Fruit fly (Drosophila melanogaster) whole organism, embryonic: ENCODE data around the gene miple1.
A peak's percentile ranks its signal among the peaks of the same experiment; 100 is the strongest.

Source experiments
- Abd-B ChIP-seq: fragments of 200-800 bp; sonication (Bioruptor generic); optimal IDR thresholded peaks from 2 replicates; lab custom pipeline; 2018; ENCODE audit warnings: missing biosample characterization, mild to moderate bottlenecking, missing genetic modification characterization, moderate library complexity
- Ada2b ChIP-seq: fragments of 200-800 bp; sonication (Bioruptor generic); IDR thresholded peaks from 2 replicates; pipeline ENCODE4 v1.3.6; 2022; ENCODE audit warnings: missing biosample characterization, missing genetic modification characterization
- Asciz ChIP-seq: fragments of 200-800 bp; sonication (Bioruptor generic); optimal IDR thresholded peaks from 2 replicates; lab custom pipeline; 2017; ENCODE audit warnings: missing biosample characterization, mild to moderate bottlenecking, missing genetic modification characterization, missing genetic modification reagents
- CG10267 ChIP-seq: fragments of 200-800 bp; sonication (Bioruptor generic); optimal IDR thresholded peaks from 2 replicates; lab custom pipeline; 2018; ENCODE audit warnings: missing biosample characterization, mild to moderate bottlenecking, missing genetic modification characterization, moderate library complexity
- CG11696 ChIP-seq: fragments of 200-800 bp; sonication (Bioruptor generic); IDR thresholded peaks from 2 replicates; pipeline ENCODE4 v1.3.6; 2022; ENCODE audit warnings: missing biosample characterization, missing genetic modification characterization
- CG12219 ChIP-seq: fragments of 200-800 bp; sonication (Bioruptor generic); optimal IDR thresholded peaks from 3 replicates; lab custom pipeline; 2018; ENCODE audit warnings: missing biosample characterization, mild to moderate bottlenecking, missing genetic modification characterization
- CG12391 ChIP-seq: fragments of 200-800 bp; sonication (Bioruptor generic); optimal IDR thresholded peaks from 3 replicates; lab custom pipeline; 2018; ENCODE audit warnings: missing biosample characterization, mild to moderate bottlenecking, missing genetic modification characterization, moderate library complexity
- CG13624 ChIP-seq: fragments of 200-800 bp; sonication (Bioruptor generic); optimal IDR thresholded peaks from 2 replicates; lab custom pipeline; 2016; ENCODE audit warnings: missing biosample characterization, missing genetic modification characterization
- CG15601 ChIP-seq: fragments of 200-800 bp; sonication (Bioruptor generic); optimal IDR thresholded peaks from 3 replicates; lab custom pipeline; 2019; ENCODE audit warnings: missing biosample characterization, mild to moderate bottlenecking, missing genetic modification characterization, moderate library complexity
- CG16779 ChIP-seq: fragments of 200-800 bp; sonication (Bioruptor generic); IDR thresholded peaks from 2 replicates; pipeline ENCODE4 v1.3.6; 2022; ENCODE audit warnings: missing biosample characterization, missing genetic modification characterization
- CG31365 ChIP-seq: fragments of 200-800 bp; sonication (Bioruptor generic); optimal IDR thresholded peaks from 2 replicates; lab custom pipeline; 2018; ENCODE audit warnings: missing biosample characterization, mild to moderate bottlenecking, missing genetic modification characterization
- CG32767 ChIP-seq: fragments of 200-800 bp; sonication (Bioruptor generic); IDR thresholded peaks from 2 replicates; pipeline ENCODE4 v1.3.6; 2022; ENCODE audit warnings: missing biosample characterization, missing genetic modification characterization
- CG4707 ChIP-seq: fragments of 200-800 bp; sonication (Bioruptor generic); optimal IDR thresholded peaks from 2 replicates; lab custom pipeline; 2018; ENCODE audit warnings: missing biosample characterization, mild to moderate bottlenecking, missing genetic modification characterization, moderate library complexity
- CG5180 ChIP-seq: fragments of 200-800 bp; sonication (Bioruptor generic); optimal IDR thresholded peaks from 3 replicates; lab custom pipeline; 2017; ENCODE audit warnings: missing biosample characterization, missing genetic modification characterization, mild to moderate bottlenecking, moderate library complexity, missing genetic modification reagents
- CG6175 ChIP-seq: fragments of 200-800 bp; sonication (Bioruptor generic); IDR thresholded peaks from 3 replicates; pipeline ENCODE4 v1.3.6; 2022; ENCODE audit warnings: missing biosample characterization, missing genetic modification characterization
- CG6689 ChIP-seq: fragments of 200-800 bp; sonication (Bioruptor generic); IDR thresholded peaks from 2 replicates; pipeline ENCODE4 v1.3.6; 2022; ENCODE audit warnings: missing biosample characterization, missing genetic modification characterization
- CG7556 ChIP-seq: fragments of 200-800 bp; sonication (Bioruptor generic); optimal IDR thresholded peaks from 2 replicates; lab custom pipeline; 2017; ENCODE audit warnings: missing biosample characterization, mild to moderate bottlenecking, missing genetic modification characterization
- CG7745 ChIP-seq: fragments of 200-800 bp; sonication (Bioruptor generic); optimal IDR thresholded peaks from 2 replicates; lab custom pipeline; 2018; ENCODE audit warnings: missing biosample characterization, mild to moderate bottlenecking, missing genetic modification characterization, moderate library complexity
- CG8765 ChIP-seq: fragments of 200-800 bp; sonication (Bioruptor generic); IDR thresholded peaks from 2 replicates; pipeline ENCODE4 v1.3.6; 2022; ENCODE audit warnings: missing biosample characterization, missing genetic modification characterization
- CHES-1-like ChIP-seq: fragments of 200-800 bp; sonication (Bioruptor generic); optimal IDR thresholded peaks from 2 replicates; lab custom pipeline; 2016; ENCODE audit warnings: missing biosample characterization, missing genetic modification characterization
- Dek ChIP-seq: fragments of 200-800 bp; sonication (Bioruptor generic); optimal IDR thresholded peaks from 3 replicates; lab custom pipeline; 2019; ENCODE audit warnings: missing biosample characterization, mild to moderate bottlenecking, missing genetic modification characterization, moderate library complexity
- HLH54F ChIP-seq: fragments of 200-800 bp; sonication (Bioruptor generic); optimal IDR thresholded peaks from 3 replicates; lab custom pipeline; 2016; ENCODE audit warnings: missing biosample characterization, missing genetic modification characterization
- HmgD ChIP-seq: fragments of 200-800 bp; sonication (Bioruptor generic); optimal IDR thresholded peaks from 3 replicates; lab custom pipeline; 2016; ENCODE audit warnings: missing biosample characterization, missing genetic modification characterization
- Hr39 ChIP-seq: fragments of >200 bp; optimal IDR thresholded peaks from 2 replicates; lab custom pipeline; 2017
- Lpt ChIP-seq: fragments of >200 bp; optimal IDR thresholded peaks from 2 replicates; lab custom pipeline; 2018; ENCODE audit warnings: missing biosample characterization, missing genetic modification characterization
- MESR4 ChIP-seq: fragments of 200-800 bp; sonication (Bioruptor generic); optimal IDR thresholded peaks from 2 replicates; lab custom pipeline; 2018; ENCODE audit warnings: missing biosample characterization, mild to moderate bottlenecking, missing genetic modification characterization, moderate library complexity
- NC2β ChIP-seq: fragments of 200-800 bp; sonication (Bioruptor generic); optimal IDR thresholded peaks from 2 replicates; lab custom pipeline; 2016; ENCODE audit warnings: missing biosample characterization, missing genetic modification characterization
- Opbp ChIP-seq: fragments of 200-800 bp; sonication (Bioruptor generic); IDR thresholded peaks from 3 replicates; pipeline ENCODE4 v1.3.6; 2022; ENCODE audit warnings: missing biosample characterization, missing genetic modification characterization; ENCODE audit not compliant: partially characterized antibody
- Vsx1 ChIP-seq: fragments of 200-800 bp; sonication (Bioruptor generic); optimal IDR thresholded peaks from 2 replicates; lab custom pipeline; 2017; ENCODE audit warnings: missing biosample characterization, mild to moderate bottlenecking, missing genetic modification characterization, missing genetic modification reagents
- Xbp1 ChIP-seq: fragments of 200-800 bp; sonication (Bioruptor generic); optimal IDR thresholded peaks from 3 replicates; lab custom pipeline; 2016; ENCODE audit warnings: missing biosample characterization, mild to moderate bottlenecking, missing genetic modification characterization
- Xrp1 ChIP-seq: fragments of 200-800 bp; sonication (Bioruptor generic); IDR thresholded peaks from 2 replicates; pipeline ENCODE4 v1.3.6; 2022; ENCODE audit warnings: missing biosample characterization, missing genetic modification characterization
- bigmax ChIP-seq: fragments of 200-800 bp; sonication (Bioruptor generic); optimal IDR thresholded peaks from 2 replicates; lab custom pipeline; 2018; ENCODE audit warnings: missing biosample characterization, mild to moderate bottlenecking, missing genetic modification characterization
- cas ChIP-seq: fragments of 200-800 bp; sonication (Bioruptor generic); IDR thresholded peaks from 2 replicates; pipeline ENCODE4 v1.3.6; 2022; ENCODE audit warnings: missing biosample characterization, missing genetic modification characterization
- chn ChIP-seq: fragments of 200-800 bp; sonication (Bioruptor generic); optimal IDR thresholded peaks from 2 replicates; lab custom pipeline; 2016; ENCODE audit warnings: missing biosample characterization, missing genetic modification characterization
- fru ChIP-seq: fragments of >200 bp; optimal IDR thresholded peaks from 2 replicates; lab custom pipeline; 2017
- gce ChIP-seq: fragments of 200-800 bp; sonication (Bioruptor generic); IDR thresholded peaks from 3 replicates; pipeline ENCODE4 v1.3.6; 2022; ENCODE audit warnings: missing biosample characterization, missing genetic modification characterization
- gfzf ChIP-seq: fragments of 200-800 bp; sonication (Bioruptor generic); optimal IDR thresholded peaks from 2 replicates; lab custom pipeline; 2016; ENCODE audit warnings: missing biosample characterization, mild to moderate bottlenecking, missing genetic modification characterization, moderate library complexity
- grn ChIP-seq: fragments of 200-800 bp; sonication (Bioruptor generic); optimal IDR thresholded peaks from 3 replicates; lab custom pipeline; 2017; ENCODE audit warnings: missing biosample characterization, missing genetic modification characterization
- gro ChIP-seq: fragments of 200-800 bp; sonication (Bioruptor generic); optimal IDR thresholded peaks from 2 replicates; lab custom pipeline; 2016; ENCODE audit warnings: missing biosample characterization, missing genetic modification characterization
- hth ChIP-seq: fragments of >200 bp; optimal IDR thresholded peaks from 2 replicates; lab custom pipeline; 2017; ENCODE audit warnings: inconsistent platforms
- kay ChIP-seq: fragments of 200-800 bp; sonication (Bioruptor generic); optimal IDR thresholded peaks from 2 replicates; lab custom pipeline; 2016; ENCODE audit warnings: missing biosample characterization, missing genetic modification characterization
- nerfin-1 ChIP-seq: fragments of 200-800 bp; sonication (Bioruptor generic); optimal IDR thresholded peaks from 3 replicates; lab custom pipeline; 2019; ENCODE audit warnings: missing biosample characterization, mild to moderate bottlenecking, missing genetic modification characterization, moderate library complexity
- nmo ChIP-seq: fragments of 200-800 bp; sonication (Bioruptor generic); optimal IDR thresholded peaks from 2 replicates; lab custom pipeline; 2018; ENCODE audit warnings: missing biosample characterization, mild to moderate bottlenecking, missing genetic modification characterization, moderate library complexity
- oc ChIP-seq: fragments of 200-800 bp; sonication (Bioruptor generic); optimal IDR thresholded peaks from 2 replicates; lab custom pipeline; 2018; ENCODE audit warnings: missing biosample characterization, mild to moderate bottlenecking, missing genetic modification characterization, moderate library complexity
- repo ChIP-seq: fragments of 200-800 bp; sonication (Bioruptor generic); optimal IDR thresholded peaks from 2 replicates; lab custom pipeline; 2016; ENCODE audit warnings: missing biosample characterization, missing genetic modification characterization
- salm ChIP-seq: fragments of 200-800 bp; sonication (Bioruptor generic); optimal IDR thresholded peaks from 2 replicates; lab custom pipeline; 2018; ENCODE audit warnings: missing biosample characterization, mild to moderate bottlenecking, missing genetic modification characterization
- sens-2 ChIP-seq: fragments of 200-800 bp; sonication (Bioruptor generic); IDR thresholded peaks from 2 replicates; pipeline ENCODE4 v1.3.6; 2022; ENCODE audit warnings: missing biosample characterization, missing genetic modification characterization
- sim ChIP-seq: fragments of 200-800 bp; sonication (Bioruptor generic); IDR thresholded peaks from 2 replicates; pipeline ENCODE4 v1.3.6; 2022; ENCODE audit warnings: missing biosample characterization, missing genetic modification characterization
- tgo ChIP-seq: fragments of 200-800 bp; sonication (Bioruptor generic); IDR thresholded peaks from 3 replicates; pipeline ENCODE4 v1.3.6; 2022; ENCODE audit warnings: missing biosample characterization, missing genetic modification characterization
- trh ChIP-seq: fragments of 200-800 bp; sonication (Bioruptor generic); optimal IDR thresholded peaks from 2 replicates; lab custom pipeline; 2016; ENCODE audit warnings: missing biosample characterization, missing genetic modification characterization
- twi ChIP-seq: fragments of 200-800 bp; optimal IDR thresholded peaks from 2 replicates; lab custom pipeline; 2019; ENCODE audit warnings: missing biosample characterization, mild to moderate bottlenecking, missing genetic modification characterization, moderate library complexity
- z ChIP-seq: fragments of 200-800 bp; sonication (Bioruptor generic); IDR thresholded peaks from 3 replicates; pipeline ENCODE4 v1.3.6; 2022; ENCODE audit warnings: missing biosample characterization, missing genetic modification characterization

miple1 gene

DNA sequence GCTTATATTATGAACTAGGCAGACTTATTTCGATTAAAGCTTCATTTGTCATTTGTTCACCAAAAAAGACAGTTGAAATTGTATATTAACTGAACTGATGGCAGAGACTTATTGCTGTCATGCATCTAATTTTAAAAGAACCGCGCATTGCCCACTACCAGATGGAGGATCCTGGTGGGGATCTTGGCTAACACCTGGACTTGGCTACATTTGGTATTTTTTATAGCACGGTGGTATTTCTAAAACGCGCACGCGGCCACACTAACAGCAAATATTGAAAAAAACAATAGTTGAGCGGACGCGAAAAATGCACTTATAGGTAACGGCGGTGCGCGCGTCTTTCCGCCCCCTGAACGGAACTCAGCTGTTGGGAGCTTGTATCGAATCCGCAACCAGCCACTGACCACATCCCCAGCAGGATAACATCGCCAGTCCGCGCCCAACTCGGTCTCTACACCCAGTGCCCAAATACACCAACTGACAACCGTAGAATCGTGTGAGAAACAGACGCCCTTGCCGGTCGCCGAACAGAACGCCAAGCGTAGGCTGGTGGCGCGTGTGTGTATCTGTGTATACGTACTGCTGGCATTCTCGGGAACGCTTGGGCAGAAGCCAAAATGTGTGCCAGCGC, 25.2 kb downstream of the miple1 start (continued):
- peak; percentile 8 for TF ChIP-seq CG31365 (tag; lab: Kevin White, UChicago)
- TF ChIP-seq Dek (tag; lab: Kevin White, UChicago) = peak; percentile 52
- peak; percentile 77 for TF ChIP-seq CHES-1-like
- TF ChIP-seq Opbp = peak; percentile 61; the same call in 2 of the 3 replicates
- TF ChIP-seq repo (GFP tag; lab: Kevin White, UChicago) = no peak
- no peak for TF ChIP-seq Asciz (GFP tag; lab: Kevin White, UChicago)
- peak; percentile 34 for TF ChIP-seq CG12391
- TF ChIP-seq fru (lab: Kevin White, UChicago) = no peak
- TF ChIP-seq gce (GFP tag; lab: Robert Waterston, UW) = no peak
- TF ChIP-seq CG13624 (GFP tag; lab: Kevin White, UChicago) = peak; percentile 28
- no peak for TF ChIP-seq CG8765 (GFP tag; lab: Robert Waterston, UW)
- TF ChIP-seq gfzf (GFP tag; lab: Kevin White, UChicago) = peak; percentile 98
- no peak for TF ChIP-seq salm (tag; lab: Kevin White, UChicago)
- peak; percentile 27 for TF ChIP-seq nmo (GFP tag; lab: Kevin White, UChicago)
- no peak for TF ChIP-seq z
- TF ChIP-seq HmgD (GFP tag; lab: Kevin White, UChicago) = peak; percentile 16
- no peak for TF ChIP-seq CG11696 (GFP tag; lab: Robert Waterston, UW)
- TF ChIP-seq kay (GFP tag; lab: Kevin White, UChicago) = no peak
- no peak for TF ChIP-seq Ada2b (GFP tag; lab: Robert Waterston, UW)
- TF ChIP-seq trh (GFP tag; lab: Kevin White, UChicago) = no peak
- peak; percentile 40 for TF ChIP-seq nerfin-1 (tag; lab: Kevin White, UChicago)
- 0 out of 2 replicates have a peak, but pooled peaks have one; percentile 27 for TF ChIP-seq CG6689
- TF ChIP-seq chn (GFP tag; lab: Kevin White, UChicago) = peak; percentile 7
- TF ChIP-seq Hr39 = no peak
- TF ChIP-seq CG6175 (GFP tag; lab: Robert Waterston, UW) = no peak
- no peak for TF ChIP-seq CG4707
- peak; percentile 6 for TF ChIP-seq HLH54F
- no peak for TF ChIP-seq sim
- no peak for TF ChIP-seq CG7745 (tag; lab: Kevin White, UChicago)
- TF ChIP-seq CG16779 (GFP tag; lab: Robert Waterston, UW) = no peak
- TF ChIP-seq hth (lab: Kevin White, UChicago) = no peak
- TF ChIP-seq cas (GFP tag; lab: Robert Waterston, UW) = no peak
- TF ChIP-seq bigmax (GFP tag; lab: Kevin White, UChicago) = no peak
- TF ChIP-seq oc (tag; lab: Kevin White, UChicago) = no peak
- no peak for TF ChIP-seq Lpt (GFP tag; lab: Kevin White, UChicago)
- TF ChIP-seq CG32767 (GFP tag; lab: Robert Waterston, UW) = peak; percentile 89
- peak; percentile 29 for TF ChIP-seq CG15601 (tag; lab: Kevin White, UChicago)
- TF ChIP-seq CG5180 (GFP tag; lab: Kevin White, UChicago) = no peak
- TF ChIP-seq Abd-B (GFP tag; lab: Kevin White, UChicago) = no peak
- TF ChIP-seq twi (tag; lab: Kevin White, UChicago) = peak; percentile 52
- no peak for TF ChIP-seq Xrp1
- no peak for TF ChIP-seq CG12219
- TF ChIP-seq grn (GFP tag; lab: Kevin White, UChicago) = no peak
- peak; percentile 4 for TF ChIP-seq NC2β (GFP tag; lab: Kevin White, UChicago)
- peak; percentile 82 for TF ChIP-seq MESR4 (GFP tag; lab: Kevin White, UChicago)
- TF ChIP-seq tgo (GFP tag; lab: Robert Waterston, UW) = no peak
- peak; percentile 46 for TF ChIP-seq gro
- no peak for TF ChIP-seq Vsx1 (GFP tag; lab: Kevin White, UChicago)
- no peak for TF ChIP-seq sens-2 (GFP tag; lab: Robert Waterston, UW)
- TF ChIP-seq Xbp1 (GFP tag; lab: Kevin White, UChicago) = no peak
- peak; percentile 57 for TF ChIP-seq CG10267
- peak; percentile 12 for TF ChIP-seq CG7556 (GFP tag; lab: Kevin White, UChicago)
